Fruit fly (Drosophila melanogaster): ENCODE measurements around the gene mfrn.
A peak's percentile ranks its signal among the peaks of the same experiment; 100 is the strongest.

Gene mfrn

dm6 chr3R:27987329-27987728, 39.5 kb upstream of the mfrn start (continued):
- TF ChIP-seq CG34224 (GFP tag; IDR thresholded peaks at IDR 0.05; ENCODE audit: partially characterized antibody) (no peak), sug (tag; optimal IDR thresholded peaks at IDR 0.05) (peak; percentile 41), Stat92E (GFP tag; optimal IDR thresholded peaks at IDR 0.05) (no peak), TFAM (GFP tag; optimal IDR thresholded peaks at IDR 0.05) (no peak), Deaf1 (tag; optimal IDR thresholded peaks at IDR 0.05) (no peak), CG14667 (GFP tag; IDR thresholded peaks at IDR 0.05) (peak; percentile 57), CG10654 (GFP tag; optimal IDR thresholded peaks at IDR 0.05) (no peak), Mrtf (GFP tag; IDR thresholded peaks at IDR 0.05) (peak; percentile 35; the same call in 1 of the 3 replicates), Dip2 (GFP tag; IDR thresholded peaks at IDR 0.05) (no peak), MESR4 (GFP tag; optimal IDR thresholded peaks at IDR 0.05) (no peak), Blimp-1 (GFP tag; optimal IDR thresholded peaks at IDR 0.05) (peak; percentile 52), CG11723 (GFP tag; optimal IDR thresholded peaks at IDR 0.05) (no peak), Hr78 (GFP tag; optimal IDR thresholded peaks at IDR 0.05) (no peak), mld (GFP tag; IDR thresholded peaks at IDR 0.05; ENCODE audit: partially characterized antibody) (no peak), CG7357 (GFP tag; IDR thresholded peaks at IDR 0.05) (peak; percentile 39; the same call in 1 of the 3 replicates), ro (GFP tag; IDR thresholded peaks at IDR 0.05) (no peak), CG9797 (GFP tag; optimal IDR thresholded peaks at IDR 0.05) (no peak), CG12104 (GFP tag; optimal IDR thresholded peaks at IDR 0.05) (peak; percentile 62), ase (GFP tag; IDR thresholded peaks at IDR 0.05) (peak; percentile 35; the same call in 1 of the 3 replicates), peb (GFP tag; IDR thresholded peaks at IDR 0.05) (0 out of 2 replicates have a peak, but pooled peaks have one; percentile 33), CG10979 (tag; optimal IDR thresholded peaks at IDR 0.05) (peak; percentile 73), NC2α (GFP tag; optimal IDR thresholded peaks at IDR 0.05) (no peak), CG15073 (GFP tag; optimal IDR thresholded peaks at IDR 0.05) (no peak), hth (optimal IDR thresholded peaks at IDR 0.05) (no peak), CG12744 (GFP tag; optimal IDR thresholded peaks at IDR 0.05) (no peak), dimm (GFP tag; IDR thresholded peaks at IDR 0.05) (no peak), fd3F (GFP tag; optimal IDR thresholded peaks at IDR 0.05) (peak; percentile 52), CG13894 (tag; optimal IDR thresholded peaks at IDR 0.05) (peak; percentile 23), CG7372 (GFP tag; IDR thresholded peaks at IDR 0.05) (peak; percentile 48), Pdp1 (GFP tag; optimal IDR thresholded peaks at IDR 0.05) (no peak), CG12299 (tag; optimal IDR thresholded peaks at IDR 0.05) (peak; percentile 71), salm (tag; optimal IDR thresholded peaks at IDR 0.05) (no peak), E2f1 (GFP tag; IDR thresholded peaks at IDR 0.05) (peak; percentile 77), sd (tag; optimal IDR thresholded peaks at IDR 0.05) (no peak), zf30C (GFP tag; optimal IDR thresholded peaks at IDR 0.05) (peak; percentile 2), vvl (GFP tag; IDR thresholded peaks at IDR 0.05) (peak; percentile 73), CG33557 (GFP tag; optimal IDR thresholded peaks at IDR 0.05) (no peak), odd (GFP tag; optimal IDR thresholded peaks at IDR 0.05) (peak; percentile 48), lilli (GFP tag; optimal IDR thresholded peaks at IDR 0.05) (peak; percentile 62), mirr (GFP tag; optimal IDR thresholded peaks at IDR 0.05) (no peak), Tbp (GFP tag; optimal IDR thresholded peaks at IDR 0.05) (no peak), eve (GFP tag; optimal IDR thresholded peaks at IDR 0.05) (peak in 1 of 2 experiments; percentile 76), HmgD (GFP tag; optimal IDR thresholded peaks at IDR 0.05) (no peak), CG17612 (GFP tag; IDR thresholded peaks at IDR 0.05) (peak; percentile 54), Ada2b (GFP tag; IDR thresholded peaks at IDR 0.05) (peak; percentile 63), fd64A (GFP tag; optimal IDR thresholded peaks at IDR 0.05) (no peak), trh (GFP tag; optimal IDR thresholded peaks at IDR 0.05) (peak; percentile 32), Doc3 (GFP tag; IDR thresholded peaks at IDR 0.05; ENCODE audit: partially characterized antibody) (no peak), CG9817 (tag; optimal IDR thresholded peaks at IDR 0.05) (peak; percentile 70), gce (GFP tag; IDR thresholded peaks at IDR 0.05) (no peak), sqz (GFP tag; optimal IDR thresholded peaks at IDR 0.05) (peak; percentile 20)

All from whole organism, embryonic.